Worm (Caenorhabditis elegans) whole organism, midembryonic: ENCODE results near the gene pitr-2.

Source experiments
- T22C8.4 ChIP-seq: fragments of 200-800 bp; sonication (Bioruptor generic); IDR thresholded peaks from 2 replicates; pipeline ENCODE4 v1.3.6; 2022; ENCODE audit warnings: missing genetic modification characterization, missing compliant biosample characterization
- cog-1 ChIP-seq: sonication (generic microtip); optimal IDR thresholded peaks from 2 replicates; lab custom pipeline; 2016; ENCODE audit warnings: missing genetic modification characterization, missing compliant biosample characterization
- flt-1 ChIP-seq: fragments of 200-800 bp; sonication (Bioruptor generic); IDR thresholded peaks from 2 replicates; pipeline ENCODE4 v1.3.6; 2022; ENCODE audit warnings: missing genetic modification characterization, missing compliant biosample characterization
- klf-2 ChIP-seq: fragments of 200-800 bp; sonication (Bioruptor generic); conservative IDR thresholded peaks from 2 replicates; pipeline ENCODE4 v1.3.6; 2022; ENCODE audit warnings: missing genetic modification reagents, missing genetic modification characterization, missing compliant biosample characterization
- med-1 ChIP-seq: sonication (generic microtip); optimal IDR thresholded peaks from 2 replicates; lab custom pipeline; 2017; ENCODE audit warnings: missing genetic modification characterization, mild to moderate bottlenecking, missing compliant biosample characterization, antibody characterized with exemption, missing genetic modification reagents; ENCODE audit not compliant: insufficient read depth
- ref-1 ChIP-seq: fragments of 200-800 bp; sonication (Bioruptor generic); conservative IDR thresholded peaks from 2 replicates; pipeline ENCODE4 v1.3.6; 2022; ENCODE audit warnings: missing genetic modification reagents, missing genetic modification characterization, missing compliant biosample characterization
- tab-1 ChIP-seq: fragments of 200-800 bp; sonication (Bioruptor generic); IDR thresholded peaks from 2 replicates; pipeline ENCODE4 v1.3.6; 2022; ENCODE audit warnings: missing genetic modification characterization, missing compliant biosample characterization
- ztf-23 ChIP-seq: fragments of 200-800 bp; sonication (Bioruptor generic); IDR thresholded peaks from 2 replicates; pipeline ENCODE4 v1.3.6; 2022; ENCODE audit warnings: missing genetic modification reagents, missing genetic modification characterization, missing compliant biosample characterization
- ztf-29 ChIP-seq: fragments of 200-800 bp; sonication (Bioruptor generic); IDR thresholded peaks from 2 replicates; pipeline ENCODE4 v1.3.6; 2022; ENCODE audit warnings: missing genetic modification reagents, missing genetic modification characterization, missing compliant biosample characterization

Gene pitr-2

ce11 chrV:9132043-9132442 is 5.5 kb downstream of the pitr-2 start, which contains the start of gene F21C10.1:
Gene F21C10.1 (plus strand): TSS chrV:9132343.
- TF ChIP-seq cog-1 (tag; lab: Kevin White, UChicago) (no peak), flt-1 (GFP tag; lab: Robert Waterston, UW) (no peak), med-1 (GFP tag; lab: Kevin White, UChicago) (no peak), klf-2 (GFP tag; lab: Robert Waterston, UW) (no peak), ztf-29 (GFP tag; lab: Robert Waterston, UW) (no peak), ztf-23 (GFP tag; lab: Robert Waterston, UW) (no peak)

- TF ChIP-seq ref-1 (GFP tag; lab: Robert Waterston, UW) (no peak), ztf-23 (GFP tag; lab: Robert Waterston, UW) (no peak), T22C8.4 (GFP tag; lab: Robert Waterston, UW) (no peak), ztf-29 (GFP tag; lab: Robert Waterston, UW) (no peak), flt-1 (GFP tag; lab: Robert Waterston, UW) (no peak), cog-1 (tag; lab: Kevin White, UChicago) (no peak), tab-1 (no peak), med-1 (GFP tag; lab: Kevin White, UChicago) (no peak), klf-2 (GFP tag; lab: Robert Waterston, UW) (no peak)
Observed at ce11 chrV:9130766-9131165, 6.8 kb downstream of the pitr-2 start, which contains the start of gene F21C10.19. Gene F21C10.19 (plus strand): TSS chrV:9131066.

ce11 chrV:9128562-9128961 is 9.0 kb downstream of the pitr-2 start:
- no peak for TF ChIP-seq ztf-23 (GFP tag; lab: Robert Waterston, UW)
- TF ChIP-seq flt-1 (GFP tag; lab: Robert Waterston, UW): no peak
- TF ChIP-seq ztf-29 (GFP tag; lab: Robert Waterston, UW): no peak
- no peak for TF ChIP-seq tab-1
- no peak for TF ChIP-seq cog-1 (tag; lab: Kevin White, UChicago)
- no peak for TF ChIP-seq ref-1 (GFP tag; lab: Robert Waterston, UW)
- no peak for TF ChIP-seq klf-2 (GFP tag; lab: Robert Waterston, UW)
- TF ChIP-seq med-1 (GFP tag; lab: Kevin White, UChicago): no peak
- TF ChIP-seq T22C8.4 (GFP tag; lab: Robert Waterston, UW): no peak

ce11 chrV:9127773-9128172 is 9.7 kb downstream of the pitr-2 start, which contains the start of gene F21C10.3:
Gene F21C10.3 (plus strand): TSS chrV:9128073.
- no peak for TF ChIP-seq ztf-23 (GFP tag; lab: Robert Waterston, UW)
- TF ChIP-seq flt-1 (GFP tag; lab: Robert Waterston, UW): no peak
- TF ChIP-seq T22C8.4 (GFP tag; lab: Robert Waterston, UW): no peak
- TF ChIP-seq ztf-29 (GFP tag; lab: Robert Waterston, UW): no peak
- no peak for TF ChIP-seq klf-2 (GFP tag; lab: Robert Waterston, UW)
- TF ChIP-seq ref-1 (GFP tag; lab: Robert Waterston, UW): no peak
- no peak for TF ChIP-seq med-1 (GFP tag; lab: Kevin White, UChicago)
- TF ChIP-seq tab-1: no peak
- no peak for TF ChIP-seq cog-1 (tag; lab: Kevin White, UChicago)

- no peak for TF ChIP-seq tab-1
- no peak for TF ChIP-seq med-1 (GFP tag; lab: Kevin White, UChicago)
Observed at ce11 chrV:9126316-9126715, 11.2 kb downstream of the pitr-2 start, which contains the start of gene F21C10.4. Gene F21C10.4 (plus strand): TSS chrV:9126616.

ce11 chrV:9125345-9125744 is 12.2 kb downstream of the pitr-2 start, which contains the start of gene F21C10.5:
Gene F21C10.5 (plus strand): TSS chrV:9125645.
- TF ChIP-seq klf-2 (GFP tag; lab: Robert Waterston, UW) (no peak), T22C8.4 (GFP tag; lab: Robert Waterston, UW) (no peak), cog-1 (tag; lab: Kevin White, UChicago) (no peak)

- TF ChIP-seq ztf-29 (GFP tag; lab: Robert Waterston, UW) (no peak), ref-1 (GFP tag; lab: Robert Waterston, UW) (no peak), klf-2 (GFP tag; lab: Robert Waterston, UW) (no peak), cog-1 (tag; lab: Kevin White, UChicago) (no peak), tab-1 (no peak), T22C8.4 (GFP tag; lab: Robert Waterston, UW) (no peak), flt-1 (GFP tag; lab: Robert Waterston, UW) (no peak), ztf-23 (GFP tag; lab: Robert Waterston, UW) (no peak), med-1 (GFP tag; lab: Kevin White, UChicago) (no peak)
Observed at ce11 chrV:9124180-9124579, 13.3 kb downstream of the pitr-2 start, which contains the start of gene F21C10.6. Gene F21C10.6 (plus strand): TSS chrV:9124480.

ce11 chrV:9123186-9123585 is 14.3 kb downstream of the pitr-2 start, which contains the start of gene F21C10.11:
Gene F21C10.11 (plus strand): TSS chrV:9123486.
- TF ChIP-seq T22C8.4 (GFP tag; lab: Robert Waterston, UW): no peak
- TF ChIP-seq ztf-23 (GFP tag; lab: Robert Waterston, UW): no peak
- no peak for TF ChIP-seq klf-2 (GFP tag; lab: Robert Waterston, UW)
- TF ChIP-seq tab-1: no peak
- TF ChIP-seq flt-1 (GFP tag; lab: Robert Waterston, UW): no peak
- TF ChIP-seq ztf-29 (GFP tag; lab: Robert Waterston, UW): no peak
- TF ChIP-seq cog-1 (tag; lab: Kevin White, UChicago): no peak
- TF ChIP-seq ref-1 (GFP tag; lab: Robert Waterston, UW): no peak
- no peak for TF ChIP-seq med-1 (GFP tag; lab: Kevin White, UChicago)

ce11 chrV:9122004-9122403 is 15.5 kb downstream of the pitr-2 start, which contains the start of gene F21C10.13:
Gene F21C10.13 (plus strand): TSS chrV:9122304.
- TF ChIP-seq tab-1: no peak
- no peak for TF ChIP-seq ztf-23 (GFP tag; lab: Robert Waterston, UW)
- TF ChIP-seq ztf-29 (GFP tag; lab: Robert Waterston, UW): no peak
- TF ChIP-seq ref-1 (GFP tag; lab: Robert Waterston, UW): no peak
- no peak for TF ChIP-seq klf-2 (GFP tag; lab: Robert Waterston, UW)
- TF ChIP-seq cog-1 (tag; lab: Kevin White, UChicago): no peak
- TF ChIP-seq med-1 (GFP tag; lab: Kevin White, UChicago): no peak
- TF ChIP-seq flt-1 (GFP tag; lab: Robert Waterston, UW): no peak
- TF ChIP-seq T22C8.4 (GFP tag; lab: Robert Waterston, UW): no peak
